Worm (Caenorhabditis elegans): ENCODE data around the gene Y48G9A.11.

ce11 chrIII:2076546-2077134 is 40.1 kb downstream of the Y48G9A.11 start, which contains the start of gene Y39A3A.4:
- TF ChIP-seq ceh-83 (GFP tag; optimal IDR thresholded peaks at IDR 0.05) (no peak), hlh-1 (tag; optimal IDR thresholded peaks at IDR 0.05) (no peak), lsy-2 (tag; optimal IDR thresholded peaks at IDR 0.05) (no peak), elt-3 (tag; optimal IDR thresholded peaks at IDR 0.05) (no peak), nhr-28 (tag; optimal IDR thresholded peaks at IDR 0.05) (no peak), ztf-11 (tag; optimal IDR thresholded peaks at IDR 0.05) (no peak)

All from whole organism, mixed stage, embryonic.